Worm (Caenorhabditis elegans) whole organism, L4 larva: ENCODE results near the gene Y32F6A.4.

Experiments
- ama-1 ChIP-seq: fragments of 150-350 bp; optimal IDR thresholded peaks from 2 replicates; lab custom pipeline; 2014; ENCODE audit warnings: inconsistent platforms, mixed read lengths
- arid-1 ChIP-seq: fragments of 200-800 bp; sonication (Bioruptor generic); conservative IDR thresholded peaks from 2 replicates; pipeline ENCODE4 v1.3.6; 2022; ENCODE audit warnings: missing genetic modification reagents, missing genetic modification characterization, missing compliant biosample characterization
- ces-1 ChIP-seq: fragments of 150-350 bp; sonication (generic microtip); optimal IDR thresholded peaks from 4 replicates; lab custom pipeline; 2014; ENCODE audit warnings: missing biosample characterization, missing genetic modification reagents, missing genetic modification characterization
- dve-1 ChIP-seq: sonication (generic microtip); optimal IDR thresholded peaks from 2 replicates; lab custom pipeline; 2017; ENCODE audit warnings: antibody characterized with exemption, mild to moderate bottlenecking, missing genetic modification characterization, missing compliant biosample characterization; ENCODE audit not compliant: insufficient read depth
- egl-27 ChIP-seq: sonication (generic microtip); optimal IDR thresholded peaks from 3 replicates; lab custom pipeline; 2017; ENCODE audit warnings: missing biosample characterization, missing genetic modification reagents, missing genetic modification characterization
- hlh-30 ChIP-seq: sonication (generic microtip); optimal IDR thresholded peaks from 2 replicates; lab custom pipeline; 2017; ENCODE audit warnings: antibody characterized with exemption, mild to moderate bottlenecking, missing genetic modification characterization, missing compliant biosample characterization; ENCODE audit not compliant: insufficient read depth
- lin-15B ChIP-seq: fragments of 150-350 bp; sonication (generic microtip); optimal IDR thresholded peaks from 3 replicates; lab custom pipeline; 2014; ENCODE audit warnings: missing biosample characterization, missing genetic modification characterization
- lsy-2 ChIP-seq, 2 experiments: fragments of 150-350 bp in 1 of 2; sonication (generic microtip) in 1 of 2; optimal IDR thresholded peaks; 2 replicates each; lab custom pipeline; 2014 to 2017; ENCODE audit warnings: missing biosample characterization in 2 of 2, missing genetic modification characterization in 2 of 2
- madf-9 ChIP-seq: fragments of 200-800 bp; sonication (Bioruptor generic); conservative IDR thresholded peaks from 2 replicates; pipeline ENCODE4 v1.3.6; 2022; ENCODE audit warnings: missing genetic modification reagents, missing genetic modification characterization, missing compliant biosample characterization
- nhr-77 ChIP-seq: fragments of 150-350 bp; optimal IDR thresholded peaks from 2 replicates; lab custom pipeline; 2014; ENCODE audit warnings: missing biosample characterization, missing genetic modification characterization
- set-16 ChIP-seq: fragments of 200-800 bp; sonication (Bioruptor generic); IDR thresholded peaks from 2 replicates; pipeline ENCODE4 v1.3.6; 2022; ENCODE audit warnings: missing genetic modification reagents, missing genetic modification characterization, missing compliant biosample characterization
- unc-130 ChIP-seq: sonication (generic microtip); optimal IDR thresholded peaks from 2 replicates; lab custom pipeline; 2016; ENCODE audit warnings: missing genetic modification reagents, missing genetic modification characterization, missing compliant biosample characterization
- unc-62 ChIP-seq, 3 experiments: fragments of 150-350 bp in 1 of 3; sonication (generic microtip); optimal IDR thresholded peaks in 2 of 3; peaks in 1 of 3; 1 replicate in 1 of 3; 2 replicates in 2 of 3; lab custom pipeline; 2014 to 2017; ENCODE audit warnings: missing biosample characterization in 3 of 3, missing genetic modification characterization in 3 of 3, missing genetic modification reagents in 3 of 3, missing genotype in 1 of 3

DNA sequence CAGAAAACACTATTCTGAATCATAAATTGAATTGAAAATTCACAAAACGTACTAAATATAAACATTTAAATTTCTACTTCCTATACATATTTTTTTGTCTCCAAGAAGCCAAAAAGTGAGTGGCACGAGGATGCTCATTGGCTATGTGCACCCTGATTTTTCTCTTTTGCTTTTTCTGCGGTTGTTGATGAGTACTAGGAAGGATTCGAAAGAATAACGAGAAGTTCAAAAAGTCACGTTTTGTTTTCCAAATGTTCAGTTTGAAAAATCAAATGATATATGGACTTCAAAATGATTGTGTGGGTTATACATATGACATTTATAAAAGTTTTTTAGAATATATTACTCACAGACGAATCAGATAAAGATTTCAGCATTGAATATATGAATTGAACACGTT, 30.9 kb upstream of the Y32F6A.4 start:
- TF ChIP-seq unc-62 (GFP tag; optimal IDR thresholded peaks at IDR 0.05 in 1 of 2; lab: Kevin White, UChicago) (no peak), unc-62 (tag; optimal IDR thresholded peaks at IDR 0.05; lab: Kevin White, UChicago) (no peak), nhr-77 (no peak), egl-27 (tag; lab: Kevin White, UChicago) (no peak), lsy-2 (tag; optimal IDR thresholded peaks at IDR 0.05; lab: Kevin White, UChicago) (peak in 1 of 2 experiments; percentile 21), lin-15B (tag; lab: Kevin White, UChicago) (no peak), dve-1 (no peak), ces-1 (GFP tag; lab: Kevin White, UChicago) (no peak), arid-1 (GFP tag; lab: Robert Waterston, UW) (no peak), ama-1 (no peak), hlh-30 (peak; percentile 56), set-16 (GFP tag; lab: Robert Waterston, UW) (no peak), madf-9 (no peak), unc-130 (GFP tag; lab: Kevin White, UChicago) (no peak)
